Fruit fly (Drosophila melanogaster) whole organism, adult: ENCODE data around the gene CG34256.

Source experiments
- CG11617 ChIP-seq: fragments of 200-800 bp; sonication (Bioruptor generic); optimal IDR thresholded peaks from 2 replicates; lab custom pipeline; 2017; ENCODE audit warnings: mild to moderate bottlenecking, missing biosample characterization, missing genetic modification reagents, missing genetic modification characterization
- CG12768 ChIP-seq: fragments of 200-800 bp; sonication (Bioruptor generic); optimal IDR thresholded peaks from 2 replicates; lab custom pipeline; 2017; ENCODE audit warnings: missing biosample characterization, missing genetic modification characterization, mild to moderate bottlenecking, moderate library complexity, missing genetic modification reagents
- CG14711 ChIP-seq: fragments of 200-800 bp; sonication (Bioruptor generic); optimal IDR thresholded peaks from 2 replicates; lab custom pipeline; 2018; ENCODE audit warnings: missing biosample characterization, mild to moderate bottlenecking, missing genetic modification characterization, moderate library complexity
- CG1620 ChIP-seq: fragments of 200-800 bp; sonication (Bioruptor generic); optimal IDR thresholded peaks from 2 replicates; lab custom pipeline; 2016; ENCODE audit warnings: missing biosample characterization, missing genetic modification characterization
- CG33017 ChIP-seq: fragments of 200-800 bp; sonication (Bioruptor generic); optimal IDR thresholded peaks from 2 replicates; lab custom pipeline; 2018; ENCODE audit warnings: missing biosample characterization, mild to moderate bottlenecking, missing genetic modification characterization, moderate library complexity
- CG5204 ChIP-seq: fragments of 200-800 bp; sonication (Bioruptor generic); optimal IDR thresholded peaks from 2 replicates; lab custom pipeline; 2016; ENCODE audit warnings: missing biosample characterization, missing genetic modification characterization
- CG7045 ChIP-seq: fragments of 200-800 bp; sonication (Bioruptor generic); optimal IDR thresholded peaks from 2 replicates; lab custom pipeline; 2017; ENCODE audit warnings: missing biosample characterization, mild to moderate bottlenecking, missing genetic modification characterization
- CG7101 ChIP-seq: fragments of 200-800 bp; sonication (Bioruptor generic); optimal IDR thresholded peaks from 2 replicates; lab custom pipeline; 2018; ENCODE audit warnings: missing biosample characterization, mild to moderate bottlenecking, missing genetic modification characterization, moderate library complexity
- Clk ChIP-seq: fragments of 200-800 bp; sonication (Bioruptor generic); optimal IDR thresholded peaks from 2 replicates; lab custom pipeline; 2017; ENCODE audit warnings: missing biosample characterization, missing genetic modification characterization
- Crg-1 ChIP-seq: fragments of 200-800 bp; sonication (Bioruptor generic); optimal IDR thresholded peaks from 2 replicates; lab custom pipeline; 2016; ENCODE audit warnings: missing biosample characterization, missing genetic modification characterization
- Hr96 ChIP-seq: fragments of 200-800 bp; sonication (Bioruptor generic); optimal IDR thresholded peaks from 2 replicates; lab custom pipeline; 2016; ENCODE audit warnings: missing biosample characterization, missing genetic modification characterization
- Mnt ChIP-seq: fragments of 200-800 bp; sonication (Bioruptor generic); optimal IDR thresholded peaks from 2 replicates; lab custom pipeline; 2016; ENCODE audit warnings: missing biosample characterization, mild to moderate bottlenecking, missing genetic modification characterization
- bab1 ChIP-seq: fragments of 200-800 bp; sonication (Bioruptor generic); optimal IDR thresholded peaks from 3 replicates; lab custom pipeline; 2019; ENCODE audit warnings: missing biosample characterization, mild to moderate bottlenecking, missing genetic modification characterization, moderate library complexity
- cic ChIP-seq: fragments of 200-800 bp; sonication (Bioruptor generic); optimal IDR thresholded peaks from 2 replicates; lab custom pipeline; 2017; ENCODE audit warnings: missing biosample characterization, mild to moderate bottlenecking, missing genetic modification characterization, moderate library complexity
- cnc ChIP-seq, 2 experiments: fragments of >200 bp; optimal IDR thresholded peaks; 2 replicates each; lab custom pipeline; 2017
- kay ChIP-seq: fragments of 200-800 bp; sonication (Bioruptor generic); peaks from one replicate; lab custom pipeline; 2016; ENCODE audit warnings: missing biosample characterization, missing genetic modification characterization, borderline replicate concordance
- ovo ChIP-seq: fragments of 200-800 bp; sonication (Bioruptor generic); optimal IDR thresholded peaks from 2 replicates; lab custom pipeline; 2016; ENCODE audit warnings: missing biosample characterization, missing genetic modification characterization
- pad ChIP-seq: fragments of 200-800 bp; sonication (Bioruptor generic); optimal IDR thresholded peaks from 3 replicates; lab custom pipeline; 2017; ENCODE audit warnings: missing biosample characterization, missing genetic modification characterization, mild to moderate bottlenecking, moderate library complexity, missing genetic modification reagents
- tj ChIP-seq: fragments of 200-800 bp; sonication (Bioruptor generic); optimal IDR thresholded peaks from 3 replicates; lab custom pipeline; 2017; ENCODE audit warnings: missing biosample characterization, mild to moderate bottlenecking, missing genetic modification characterization, moderate library complexity
- toe ChIP-seq: fragments of 200-800 bp; sonication (Bioruptor generic); optimal IDR thresholded peaks from 2 replicates; lab custom pipeline; 2016; ENCODE audit warnings: missing biosample characterization, missing genetic modification characterization

The CG34256 gene

DNA sequence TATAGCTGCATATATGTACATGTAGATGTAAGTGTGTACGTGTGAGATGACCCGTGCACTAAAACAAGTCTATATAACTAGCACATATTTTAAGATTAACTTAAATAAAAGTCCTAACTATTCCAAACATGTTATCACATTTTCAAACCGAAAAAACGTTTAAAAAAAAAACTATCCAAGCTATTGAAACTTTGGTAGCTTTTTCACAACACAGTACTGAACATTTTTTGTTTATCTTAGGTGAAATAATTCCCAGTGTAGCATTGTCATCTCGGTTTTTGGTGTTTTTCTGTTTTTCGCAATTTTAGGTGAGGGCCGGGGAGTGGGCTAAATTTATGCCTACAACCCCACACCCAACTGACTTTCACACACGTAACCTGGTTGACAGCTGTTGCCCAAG is 37.6 kb upstream of the CG34256 start:
- TF ChIP-seq toe (no peak), kay (GFP tag; lab: Kevin White, UChicago) (no peak), Clk (GFP tag; lab: Kevin White, UChicago) (no peak), CG1620 (no peak), CG7101 (tag; lab: Kevin White, UChicago) (no peak), pad (GFP tag; lab: Kevin White, UChicago) (no peak), Hr96 (GFP tag; lab: Kevin White, UChicago) (no peak), ovo (no peak), CG11617 (GFP tag; lab: Kevin White, UChicago) (no peak), CG7045 (GFP tag; lab: Kevin White, UChicago) (no peak), CG12768 (GFP tag; lab: Kevin White, UChicago) (no peak), CG33017 (tag; lab: Kevin White, UChicago) (no peak), bab1 (no peak)

dm6 chr3L:19024800-19025199 is 35.2 kb upstream of the CG34256 start:
- TF ChIP-seq Mnt (no peak), CG14711 (no peak), CG7045 (GFP tag; lab: Kevin White, UChicago) (no peak), CG11617 (GFP tag; lab: Kevin White, UChicago) (no peak), cic (GFP tag; lab: Kevin White, UChicago) (no peak), CG7101 (tag; lab: Kevin White, UChicago) (no peak), kay (GFP tag; lab: Kevin White, UChicago) (no peak), cnc (optimal IDR thresholded peaks at IDR 0.05; lab: Kevin White, UChicago) (no peak), CG1620 (no peak), Crg-1 (no peak), CG33017 (tag; lab: Kevin White, UChicago) (no peak), pad (GFP tag; lab: Kevin White, UChicago) (no peak), CG5204 (no peak), Clk (GFP tag; lab: Kevin White, UChicago) (no peak), toe (no peak), CG12768 (GFP tag; lab: Kevin White, UChicago) (no peak), ovo (no peak)

- TF ChIP-seq bab1 (no peak), cnc (optimal IDR thresholded peaks at IDR 0.05; lab: Kevin White, UChicago) (no peak), cic (GFP tag; lab: Kevin White, UChicago) (no peak), pad (GFP tag; lab: Kevin White, UChicago) (no peak), CG1620 (no peak), Clk (GFP tag; lab: Kevin White, UChicago) (no peak), tj (no peak), ovo (no peak), CG11617 (GFP tag; lab: Kevin White, UChicago) (no peak), Crg-1 (no peak), toe (no peak), CG7101 (tag; lab: Kevin White, UChicago) (no peak), CG33017 (tag; lab: Kevin White, UChicago) (no peak), Hr96 (GFP tag; lab: Kevin White, UChicago) (no peak), CG12768 (GFP tag; lab: Kevin White, UChicago) (no peak)
Measured at dm6 chr3L:19021701-19022100, 32.1 kb upstream of the CG34256 start.

dm6 chr3L:19020467-19020866 is 30.9 kb upstream of the CG34256 start:
- TF ChIP-seq tj (peak; percentile 78), pad (GFP tag; lab: Kevin White, UChicago) (no peak), toe (no peak)

dm6 chr3L:19019308-19019749 is 29.7 kb upstream of the CG34256 start:
- TF ChIP-seq Clk (GFP tag; lab: Kevin White, UChicago) (no peak), CG7101 (tag; lab: Kevin White, UChicago) (no peak), Crg-1 (no peak), CG14711 (no peak), tj (no peak), CG7045 (GFP tag; lab: Kevin White, UChicago) (no peak), CG11617 (GFP tag; lab: Kevin White, UChicago) (no peak), CG1620 (no peak), CG33017 (tag; lab: Kevin White, UChicago) (no peak), CG5204 (no peak), Hr96 (GFP tag; lab: Kevin White, UChicago) (no peak), cic (GFP tag; lab: Kevin White, UChicago) (no peak), CG12768 (GFP tag; lab: Kevin White, UChicago) (no peak), ovo (no peak)

- TF ChIP-seq tj (peak; percentile 12), CG1620 (no peak)
Measured at dm6 chr3L:19018440-19018839, 28.8 kb upstream of the CG34256 start.

dm6 chr3L:19016805-19017161 is 27.2 kb upstream of the CG34256 start:
- no peak for TF ChIP-seq tj
- no peak for TF ChIP-seq cnc (optimal IDR thresholded peaks at IDR 0.05; lab: Kevin White, UChicago)
- no peak for TF ChIP-seq Mnt
- no peak for TF ChIP-seq Hr96 (GFP tag; lab: Kevin White, UChicago)
- no peak for TF ChIP-seq bab1
- TF ChIP-seq CG1620, result no peak
- TF ChIP-seq CG12768 (GFP tag; lab: Kevin White, UChicago), result no peak
- no peak for TF ChIP-seq cic (GFP tag; lab: Kevin White, UChicago)
- TF ChIP-seq ovo, result no peak
- TF ChIP-seq CG14711, result no peak
